Fruit fly (Drosophila melanogaster) whole organism, embryonic: ENCODE data around the gene CG18596.

Source experiments
- Adf1 ChIP-seq: fragments of 200-800 bp; sonication (Bioruptor generic); IDR thresholded peaks from 2 replicates; pipeline ENCODE4 v1.3.6; 2022; ENCODE audit warnings: missing biosample characterization, missing genetic modification characterization
- B-H2 ChIP-seq: fragments of 200-800 bp; sonication (Bioruptor generic); optimal IDR thresholded peaks from 2 replicates; lab custom pipeline; 2018; ENCODE audit warnings: missing biosample characterization, mild to moderate bottlenecking, missing genetic modification characterization
- Bdp1 ChIP-seq: fragments of 200-800 bp; sonication (Bioruptor generic); optimal IDR thresholded peaks from 3 replicates; lab custom pipeline; 2016; ENCODE audit warnings: missing biosample characterization, missing genetic modification characterization
- CG10543 ChIP-seq: fragments of 200-800 bp; sonication (Bioruptor generic); optimal IDR thresholded peaks from 3 replicates; lab custom pipeline; 2017; ENCODE audit warnings: missing biosample characterization, mild to moderate bottlenecking, missing genetic modification characterization, moderate library complexity
- CG10959 ChIP-seq: fragments of 200-800 bp; sonication (Bioruptor generic); IDR thresholded peaks from 2 replicates; pipeline ENCODE4 v1.3.6; 2022; ENCODE audit warnings: missing biosample characterization, missing genetic modification characterization
- CG11723 ChIP-seq: fragments of 200-800 bp; sonication (Bioruptor generic); optimal IDR thresholded peaks from 2 replicates; lab custom pipeline; 2017; ENCODE audit warnings: missing biosample characterization, mild to moderate bottlenecking, missing genetic modification characterization
- CG13296 ChIP-seq: fragments of 200-800 bp; sonication (Bioruptor generic); optimal IDR thresholded peaks from 3 replicates; lab custom pipeline; 2018; ENCODE audit warnings: missing biosample characterization, mild to moderate bottlenecking, missing genetic modification characterization
- CG15269 ChIP-seq: fragments of 200-800 bp; sonication (Bioruptor generic); optimal IDR thresholded peaks from 2 replicates; lab custom pipeline; 2018; ENCODE audit warnings: missing biosample characterization, mild to moderate bottlenecking, missing genetic modification characterization, moderate library complexity
- CG17186 ChIP-seq: fragments of 200-800 bp; sonication (Bioruptor generic); optimal IDR thresholded peaks from 3 replicates; lab custom pipeline; 2017; ENCODE audit warnings: missing biosample characterization, missing genetic modification reagents, missing genetic modification characterization
- CG17612 ChIP-seq: fragments of 200-800 bp; sonication (Bioruptor generic); IDR thresholded peaks from 2 replicates; pipeline ENCODE4 v1.3.6; 2022; ENCODE audit warnings: missing biosample characterization, missing genetic modification characterization
- CG2116 ChIP-seq: fragments of 200-800 bp; sonication (Bioruptor generic); optimal IDR thresholded peaks from 3 replicates; lab custom pipeline; 2018; ENCODE audit warnings: missing biosample characterization, mild to moderate bottlenecking, missing genetic modification characterization
- CG2202 ChIP-seq: fragments of 200-800 bp; sonication (Bioruptor generic); optimal IDR thresholded peaks from 2 replicates; lab custom pipeline; 2018; ENCODE audit warnings: missing biosample characterization, mild to moderate bottlenecking, missing genetic modification characterization
- CG31388 ChIP-seq: fragments of 200-800 bp; sonication (Bioruptor generic); optimal IDR thresholded peaks from 2 replicates; lab custom pipeline; 2016; ENCODE audit warnings: missing biosample characterization, missing genetic modification characterization
- CG3163 ChIP-seq: fragments of 200-800 bp; sonication (Bioruptor generic); optimal IDR thresholded peaks from 3 replicates; lab custom pipeline; 2016; ENCODE audit warnings: missing biosample characterization, missing genetic modification characterization
- CG32532 ChIP-seq: fragments of 200-800 bp; sonication (Bioruptor generic); IDR thresholded peaks from 2 replicates; pipeline ENCODE4 v1.3.6; 2022; ENCODE audit warnings: missing biosample characterization, missing genetic modification characterization
- CG34224 ChIP-seq: fragments of 200-800 bp; sonication (Bioruptor generic); IDR thresholded peaks from 3 replicates; pipeline ENCODE4 v1.3.6; 2022; ENCODE audit warnings: missing biosample characterization, missing genetic modification characterization; ENCODE audit not compliant: partially characterized antibody
- CG3995 ChIP-seq: fragments of 200-800 bp; sonication (Bioruptor generic); optimal IDR thresholded peaks from 3 replicates; lab custom pipeline; 2016; ENCODE audit warnings: missing biosample characterization, missing genetic modification characterization
- CG4282 ChIP-seq: fragments of 200-800 bp; sonication (Bioruptor generic); optimal IDR thresholded peaks from 2 replicates; lab custom pipeline; 2016; ENCODE audit warnings: missing biosample characterization, missing genetic modification characterization
- CG6854 ChIP-seq: fragments of 200-800 bp; sonication (Bioruptor generic); optimal IDR thresholded peaks from 3 replicates; lab custom pipeline; 2017; ENCODE audit warnings: missing biosample characterization, mild to moderate bottlenecking, missing genetic modification characterization
- CG7357 ChIP-seq: fragments of 200-800 bp; sonication (Bioruptor generic); IDR thresholded peaks from 3 replicates; pipeline ENCODE4 v1.3.6; 2022; ENCODE audit warnings: missing biosample characterization, missing genetic modification characterization
- CG8290 ChIP-seq, 3 experiments: fragments of 200-800 bp; sonication (Bioruptor generic); optimal IDR thresholded peaks; 2 replicates each; lab custom pipeline; 2016 to 2019; ENCODE audit warnings: missing biosample characterization in 3 of 3, missing genetic modification characterization in 3 of 3, mild to moderate bottlenecking in 2 of 3, moderate library complexity in 1 of 3
- D19A ChIP-seq: fragments of 200-800 bp; optimal IDR thresholded peaks from 3 replicates; lab custom pipeline; 2019; ENCODE audit warnings: missing biosample characterization, mild to moderate bottlenecking, missing genetic modification characterization, moderate library complexity
- Deaf1 ChIP-seq: fragments of 200-800 bp; optimal IDR thresholded peaks from 3 replicates; lab custom pipeline; 2019; ENCODE audit warnings: missing biosample characterization, mild to moderate bottlenecking, missing genetic modification characterization, moderate library complexity
- Dip2 ChIP-seq: fragments of 200-800 bp; sonication (Bioruptor generic); IDR thresholded peaks from 2 replicates; pipeline ENCODE4 v1.3.6; 2022; ENCODE audit warnings: missing biosample characterization, missing genetic modification characterization
- Doc3 ChIP-seq: fragments of 200-800 bp; sonication (Bioruptor generic); IDR thresholded peaks from 3 replicates; pipeline ENCODE4 v1.3.6; 2022; ENCODE audit warnings: missing biosample characterization, missing genetic modification characterization; ENCODE audit not compliant: partially characterized antibody
- Fer2 ChIP-seq: fragments of 200-800 bp; sonication (Bioruptor generic); optimal IDR thresholded peaks from 2 replicates; lab custom pipeline; 2018; ENCODE audit warnings: missing biosample characterization, mild to moderate bottlenecking, missing genetic modification characterization, moderate library complexity
- Hmx ChIP-seq: fragments of 200-800 bp; sonication (Bioruptor generic); optimal IDR thresholded peaks from 2 replicates; lab custom pipeline; 2016; ENCODE audit warnings: missing biosample characterization, missing genetic modification characterization
- MTF-1 ChIP-seq: fragments of 200-800 bp; sonication (Bioruptor generic); optimal IDR thresholded peaks from 2 replicates; lab custom pipeline; 2018; ENCODE audit warnings: missing biosample characterization, mild to moderate bottlenecking, missing genetic modification characterization, borderline replicate concordance
- NfI ChIP-seq: fragments of 200-800 bp; sonication (Bioruptor generic); optimal IDR thresholded peaks from 3 replicates; lab custom pipeline; 2018; ENCODE audit warnings: missing biosample characterization, mild to moderate bottlenecking, missing genetic modification characterization, moderate library complexity
- Usf ChIP-seq: fragments of 200-800 bp; sonication (Bioruptor generic); optimal IDR thresholded peaks from 2 replicates; lab custom pipeline; 2017; ENCODE audit warnings: missing genotype, missing biosample characterization, missing genetic modification characterization
- Xbp1 ChIP-seq: fragments of 200-800 bp; sonication (Bioruptor generic); optimal IDR thresholded peaks from 3 replicates; lab custom pipeline; 2016; ENCODE audit warnings: missing biosample characterization, mild to moderate bottlenecking, missing genetic modification characterization
- Xrp1 ChIP-seq: fragments of 200-800 bp; sonication (Bioruptor generic); IDR thresholded peaks from 2 replicates; pipeline ENCODE4 v1.3.6; 2022; ENCODE audit warnings: missing biosample characterization, missing genetic modification characterization
- ab ChIP-seq: fragments of 200-800 bp; sonication (Bioruptor generic); optimal IDR thresholded peaks from 2 replicates; lab custom pipeline; 2016; ENCODE audit warnings: missing biosample characterization, missing genetic modification characterization
- al ChIP-seq: fragments of 200-800 bp; sonication (Bioruptor generic); IDR thresholded peaks from 2 replicates; pipeline ENCODE4 v1.3.6; 2022; ENCODE audit warnings: missing biosample characterization, missing genetic modification characterization
- ara ChIP-seq: fragments of 200-800 bp; sonication (Bioruptor generic); IDR thresholded peaks from 2 replicates; pipeline ENCODE4 v1.3.6; 2022; ENCODE audit warnings: missing biosample characterization, missing genetic modification characterization
- ash1 ChIP-seq: fragments of 200-800 bp; sonication (Bioruptor generic); optimal IDR thresholded peaks from 2 replicates; lab custom pipeline; 2018; ENCODE audit warnings: missing biosample characterization, mild to moderate bottlenecking, missing genetic modification characterization
- chif ChIP-seq, 2 experiments: fragments of 200-800 bp; sonication (Bioruptor generic); optimal IDR thresholded peaks; 3 replicates each; lab custom pipeline; 2016; ENCODE audit warnings: missing biosample characterization in 2 of 2, missing genetic modification characterization in 2 of 2
- dpn ChIP-seq, 2 experiments: fragments of 200-800 bp; sonication (Bioruptor generic); optimal IDR thresholded peaks; 3 replicates each; lab custom pipeline; 2016; ENCODE audit warnings: missing biosample characterization in 2 of 2, missing genetic modification characterization in 2 of 2
- ems ChIP-seq: fragments of 200-800 bp; sonication (Bioruptor generic); optimal IDR thresholded peaks from 3 replicates; lab custom pipeline; 2016; ENCODE audit warnings: missing biosample characterization, missing genetic modification characterization
- esg ChIP-seq: fragments of 200-800 bp; sonication (Bioruptor generic); conservative IDR thresholded peaks from 2 replicates; pipeline ENCODE4 v1.3.6; 2022; ENCODE audit warnings: missing biosample characterization, missing genetic modification characterization
- gce ChIP-seq: fragments of 200-800 bp; sonication (Bioruptor generic); IDR thresholded peaks from 3 replicates; pipeline ENCODE4 v1.3.6; 2022; ENCODE audit warnings: missing biosample characterization, missing genetic modification characterization
- gcm2 ChIP-seq: fragments of 200-800 bp; sonication (Bioruptor generic); optimal IDR thresholded peaks from 2 replicates; lab custom pipeline; 2016; ENCODE audit warnings: missing biosample characterization, missing genetic modification characterization
- gfzf ChIP-seq: fragments of 200-800 bp; sonication (Bioruptor generic); optimal IDR thresholded peaks from 2 replicates; lab custom pipeline; 2016; ENCODE audit warnings: missing biosample characterization, mild to moderate bottlenecking, missing genetic modification characterization, moderate library complexity
- hb ChIP-seq: fragments of 200-800 bp; sonication (Bioruptor generic); IDR thresholded peaks from 3 replicates; pipeline ENCODE4 v1.3.6; 2022; ENCODE audit warnings: missing biosample characterization, missing genetic modification characterization; ENCODE audit not compliant: partially characterized antibody
- inv ChIP-seq: fragments of 200-800 bp; sonication (Bioruptor generic); IDR thresholded peaks from 2 replicates; pipeline ENCODE4 v1.3.6; 2022; ENCODE audit warnings: missing biosample characterization, missing genetic modification characterization; ENCODE audit not compliant: partially characterized antibody
- jigr1 ChIP-seq: fragments of 200-800 bp; sonication (Bioruptor generic); IDR thresholded peaks from 3 replicates; pipeline ENCODE4 v1.3.6; 2022; ENCODE audit warnings: missing biosample characterization, missing genetic modification characterization
- p53 ChIP-seq: fragments of 200-800 bp; sonication (Bioruptor generic); optimal IDR thresholded peaks from 2 replicates; lab custom pipeline; 2016; ENCODE audit warnings: missing biosample characterization, missing genetic modification characterization
- pfk ChIP-seq: fragments of 200-800 bp; sonication (Bioruptor generic); optimal IDR thresholded peaks from 2 replicates; lab custom pipeline; 2018; ENCODE audit warnings: missing biosample characterization, mild to moderate bottlenecking, missing genetic modification characterization, moderate library complexity
- slbo ChIP-seq: fragments of 200-800 bp; sonication (Bioruptor generic); IDR thresholded peaks from 2 replicates; pipeline ENCODE4 v1.3.6; 2022; ENCODE audit warnings: missing biosample characterization, missing genetic modification characterization
- tap ChIP-seq: fragments of 200-800 bp; optimal IDR thresholded peaks from 3 replicates; lab custom pipeline; 2019; ENCODE audit warnings: missing biosample characterization, mild to moderate bottlenecking, missing genetic modification characterization, moderate library complexity
- trh ChIP-seq: fragments of 200-800 bp; sonication (Bioruptor generic); optimal IDR thresholded peaks from 2 replicates; lab custom pipeline; 2016; ENCODE audit warnings: missing biosample characterization, missing genetic modification characterization

CG18596 gene

DNA sequence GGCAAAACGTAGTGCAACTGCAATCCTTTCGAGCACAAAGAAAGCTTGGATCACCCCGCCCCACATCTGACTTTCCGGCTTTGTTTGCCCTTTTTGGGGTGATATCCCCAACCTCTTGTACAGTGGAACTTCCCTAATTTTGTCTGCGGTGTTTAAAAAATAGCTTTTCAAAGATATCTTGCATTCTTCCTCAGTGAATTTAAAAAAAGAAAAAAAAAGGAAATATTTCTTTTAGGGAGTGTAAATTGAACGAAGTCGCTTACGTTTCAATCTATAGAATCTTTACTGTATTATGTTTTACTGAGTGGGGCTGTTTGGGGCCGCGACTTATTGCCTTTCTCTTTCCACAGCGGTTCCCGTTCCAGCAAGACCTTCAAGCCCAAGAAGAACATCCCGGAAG is 45.9 kb downstream of the CG18596 start (continued):
- TF ChIP-seq esg (GFP tag; lab: Robert Waterston, UW): peak; percentile 67
- TF ChIP-seq Xrp1 (GFP tag; lab: Robert Waterston, UW): peak; percentile 78
- TF ChIP-seq CG4282: no peak
- TF ChIP-seq CG17186 (GFP tag; lab: Kevin White, UChicago): no peak
- TF ChIP-seq CG7357 (GFP tag; lab: Robert Waterston, UW): 0 out of 3 replicates have a peak, but pooled peaks have one; percentile 46
- no peak for TF ChIP-seq ab (GFP tag; lab: Kevin White, UChicago)
- TF ChIP-seq pfk: no peak
- no peak for TF ChIP-seq Bdp1 (GFP tag; lab: Kevin White, UChicago)
- TF ChIP-seq Deaf1 (tag; lab: Kevin White, UChicago): no peak
- no peak for TF ChIP-seq ems (GFP tag; lab: Kevin White, UChicago)
- peak; percentile 68 for TF ChIP-seq Xbp1 (GFP tag; lab: Kevin White, UChicago)
- no peak for TF ChIP-seq trh (GFP tag; lab: Kevin White, UChicago)
- TF ChIP-seq ara (GFP tag; lab: Robert Waterston, UW): peak; percentile 43; the same call in 1 of the 2 replicates
- TF ChIP-seq Doc3 (GFP tag; lab: Robert Waterston, UW): no peak
- peak; percentile 30; the same call in 1 of the 2 replicates for TF ChIP-seq CG10959 (GFP tag; lab: Robert Waterston, UW)
- no peak for TF ChIP-seq Dip2 (GFP tag; lab: Robert Waterston, UW)
- TF ChIP-seq B-H2 (GFP tag; lab: Kevin White, UChicago): no peak
- peak; percentile 65 to 81 for TF ChIP-seq dpn (GFP tag; optimal IDR thresholded peaks at IDR 0.05; lab: Kevin White, UChicago)
- no peak for TF ChIP-seq CG15269 (tag; lab: Kevin White, UChicago)
- no peak for TF ChIP-seq jigr1 (GFP tag; lab: Robert Waterston, UW)
- peak; percentile 63 for TF ChIP-seq CG13296 (GFP tag; lab: Kevin White, UChicago)
- TF ChIP-seq D19A: no peak
- TF ChIP-seq Hmx (GFP tag; lab: Kevin White, UChicago): no peak
- TF ChIP-seq gcm2 (GFP tag; lab: Kevin White, UChicago): no peak
- no peak for TF ChIP-seq CG10543 (GFP tag; lab: Kevin White, UChicago)
- TF ChIP-seq p53 (GFP tag; lab: Kevin White, UChicago): no peak
- TF ChIP-seq CG6854 (GFP tag; lab: Kevin White, UChicago): peak; percentile 29
- peak; percentile 24 to 51 for TF ChIP-seq chif (GFP tag; optimal IDR thresholded peaks at IDR 0.05; lab: Kevin White, UChicago)
- no peak for TF ChIP-seq Usf (GFP tag; lab: Kevin White, UChicago)
- TF ChIP-seq slbo: peak; percentile 89
- no peak for TF ChIP-seq gfzf
- TF ChIP-seq CG3995 (GFP tag; lab: Kevin White, UChicago): no peak
- peak; percentile 85 for TF ChIP-seq CG32532 (GFP tag; lab: Robert Waterston, UW)
- no peak for TF ChIP-seq CG31388
- no peak for TF ChIP-seq CG2202
- no peak for TF ChIP-seq CG8290 (GFP tag; optimal IDR thresholded peaks at IDR 0.05; lab: Kevin White, UChicago)
- no peak for TF ChIP-seq CG8290 (tag; optimal IDR thresholded peaks at IDR 0.05; lab: Kevin White, UChicago)
- peak; percentile 40 for TF ChIP-seq Adf1 (GFP tag; lab: Robert Waterston, UW)
- TF ChIP-seq NfI (GFP tag; lab: Kevin White, UChicago): peak; percentile 59
- no peak for TF ChIP-seq CG34224
- peak; percentile 64 for TF ChIP-seq al (GFP tag; lab: Robert Waterston, UW)
- no peak for TF ChIP-seq hb
- TF ChIP-seq CG11723: no peak
- TF ChIP-seq MTF-1: no peak
- peak; percentile 73; the same call in 2 of the 3 replicates for TF ChIP-seq gce (GFP tag; lab: Robert Waterston, UW)
- TF ChIP-seq CG17612 (GFP tag; lab: Robert Waterston, UW): no peak
- peak; percentile 29 for TF ChIP-seq Fer2 (tag; lab: Kevin White, UChicago)
- TF ChIP-seq tap (tag; lab: Kevin White, UChicago): peak; percentile 51
- TF ChIP-seq ash1 (GFP tag; lab: Kevin White, UChicago): no peak
- no peak for TF ChIP-seq CG3163
- no peak for TF ChIP-seq CG2116 (GFP tag; lab: Kevin White, UChicago)
- TF ChIP-seq inv (GFP tag; lab: Robert Waterston, UW): no peak
